Fruit fly (Drosophila melanogaster) whole organism, embryonic: ENCODE data around the gene GstT4.

Source experiments
- Bdp1 ChIP-seq: fragments of 200-800 bp; sonication (Bioruptor generic); optimal IDR thresholded peaks from 3 replicates; lab custom pipeline; 2016; ENCODE audit warnings: missing biosample characterization, missing genetic modification characterization
- CG10147 ChIP-seq: fragments of 200-800 bp; sonication (Bioruptor generic); optimal IDR thresholded peaks from 2 replicates; lab custom pipeline; 2019; ENCODE audit warnings: missing biosample characterization, mild to moderate bottlenecking, missing genetic modification characterization, moderate library complexity
- CG11247 ChIP-seq: fragments of 200-800 bp; sonication (Bioruptor generic); IDR thresholded peaks from 2 replicates; pipeline ENCODE4 v1.3.6; 2022; ENCODE audit warnings: missing biosample characterization, missing genetic modification characterization
- CG12391 ChIP-seq: fragments of 200-800 bp; sonication (Bioruptor generic); optimal IDR thresholded peaks from 3 replicates; lab custom pipeline; 2018; ENCODE audit warnings: missing biosample characterization, mild to moderate bottlenecking, missing genetic modification characterization, moderate library complexity
- CG12769 ChIP-seq: fragments of 200-800 bp; sonication (Bioruptor generic); optimal IDR thresholded peaks from 2 replicates; lab custom pipeline; 2019; ENCODE audit warnings: missing biosample characterization, mild to moderate bottlenecking, missing genetic modification characterization, moderate library complexity
- CG13424 ChIP-seq: fragments of 200-800 bp; sonication (Bioruptor generic); optimal IDR thresholded peaks from 2 replicates; lab custom pipeline; 2019; ENCODE audit warnings: missing biosample characterization, mild to moderate bottlenecking, missing genetic modification characterization, moderate library complexity
- CG14441 ChIP-seq: fragments of 200-800 bp; sonication (Bioruptor generic); IDR thresholded peaks from 2 replicates; pipeline ENCODE4 v1.3.6; 2022; ENCODE audit warnings: missing biosample characterization, missing genetic modification characterization
- CG1603 ChIP-seq: fragments of 200-800 bp; sonication (Bioruptor generic); optimal IDR thresholded peaks from 2 replicates; lab custom pipeline; 2019; ENCODE audit warnings: missing biosample characterization, mild to moderate bottlenecking, missing genetic modification characterization, moderate library complexity
- CG17829 ChIP-seq: fragments of 200-800 bp; optimal IDR thresholded peaks from 2 replicates; lab custom pipeline; 2019; ENCODE audit warnings: missing biosample characterization, mild to moderate bottlenecking, missing genetic modification characterization, moderate library complexity
- CG2199 ChIP-seq: fragments of 200-800 bp; sonication (Bioruptor generic); IDR thresholded peaks from 3 replicates; pipeline ENCODE4 v1.3.6; 2022; ENCODE audit warnings: missing biosample characterization, missing genetic modification characterization
- CG34224 ChIP-seq: fragments of 200-800 bp; sonication (Bioruptor generic); IDR thresholded peaks from 3 replicates; pipeline ENCODE4 v1.3.6; 2022; ENCODE audit warnings: missing biosample characterization, missing genetic modification characterization; ENCODE audit not compliant: partially characterized antibody
- CG3847 ChIP-seq: fragments of 200-800 bp; sonication (Bioruptor generic); IDR thresholded peaks from 2 replicates; pipeline ENCODE4 v1.3.6; 2022; ENCODE audit warnings: missing biosample characterization, missing genetic modification characterization
- CG4730 ChIP-seq: fragments of 200-800 bp; sonication (Bioruptor generic); IDR thresholded peaks from 2 replicates; pipeline ENCODE4 v1.3.6; 2022; ENCODE audit warnings: missing biosample characterization, missing genetic modification characterization
- CG5180 ChIP-seq: fragments of 200-800 bp; sonication (Bioruptor generic); optimal IDR thresholded peaks from 3 replicates; lab custom pipeline; 2017; ENCODE audit warnings: missing biosample characterization, missing genetic modification characterization, mild to moderate bottlenecking, moderate library complexity, missing genetic modification reagents
- CG6254 ChIP-seq: fragments of 200-800 bp; sonication (Bioruptor generic); optimal IDR thresholded peaks from 3 replicates; lab custom pipeline; 2017; ENCODE audit warnings: mild to moderate bottlenecking, missing biosample characterization, missing genetic modification reagents, missing genetic modification characterization
- CG7372 ChIP-seq: fragments of 200-800 bp; sonication (Bioruptor generic); IDR thresholded peaks from 2 replicates; pipeline ENCODE4 v1.3.6; 2022; ENCODE audit warnings: missing biosample characterization, missing genetic modification characterization
- CkIIα-i1 ChIP-seq: fragments of 200-800 bp; sonication (Bioruptor generic); IDR thresholded peaks from 2 replicates; pipeline ENCODE4 v1.3.6; 2022; ENCODE audit warnings: missing biosample characterization, missing genetic modification characterization
- Dip3 ChIP-seq: fragments of 200-800 bp; sonication (Bioruptor generic); optimal IDR thresholded peaks from 3 replicates; lab custom pipeline; 2016; ENCODE audit warnings: missing biosample characterization, missing genetic modification characterization
- Gsc ChIP-seq: fragments of 200-800 bp; sonication (Bioruptor generic); IDR thresholded peaks from 2 replicates; pipeline ENCODE4 v1.3.6; 2022; ENCODE audit warnings: missing biosample characterization, missing genetic modification characterization
- HLH3B ChIP-seq: fragments of 200-800 bp; sonication (Bioruptor generic); IDR thresholded peaks from 2 replicates; pipeline ENCODE4 v1.3.6; 2022; ENCODE audit warnings: missing biosample characterization, missing genetic modification characterization
- Kr ChIP-seq: fragments of 200-800 bp; sonication (Bioruptor generic); optimal IDR thresholded peaks from 2 replicates; lab custom pipeline; 2017; ENCODE audit warnings: missing biosample characterization, mild to moderate bottlenecking, missing genetic modification characterization
- Lpt ChIP-seq: fragments of >200 bp; optimal IDR thresholded peaks from 2 replicates; lab custom pipeline; 2018; ENCODE audit warnings: missing biosample characterization, missing genetic modification characterization
- NC2α ChIP-seq: fragments of 200-800 bp; sonication (Bioruptor generic); optimal IDR thresholded peaks from 2 replicates; lab custom pipeline; 2016; ENCODE audit warnings: missing biosample characterization, missing genetic modification characterization
- Nf-YA ChIP-seq: fragments of 200-800 bp; sonication (Bioruptor generic); IDR thresholded peaks from 2 replicates; pipeline ENCODE4 v1.3.6; 2022; ENCODE audit warnings: missing biosample characterization, missing genetic modification characterization
- Side ChIP-seq: fragments of 200-800 bp; sonication (Bioruptor generic); optimal IDR thresholded peaks from 2 replicates; lab custom pipeline; 2016; ENCODE audit warnings: missing biosample characterization, missing genetic modification characterization
- Sry-β ChIP-seq: fragments of 200-800 bp; sonication (Bioruptor generic); optimal IDR thresholded peaks from 2 replicates; lab custom pipeline; 2018; ENCODE audit warnings: missing biosample characterization, mild to moderate bottlenecking, missing genetic modification characterization, moderate library complexity
- Sry-δ ChIP-seq: fragments of 200-800 bp; sonication (Bioruptor generic); optimal IDR thresholded peaks from 2 replicates; lab custom pipeline; 2016; ENCODE audit warnings: missing biosample characterization, missing genetic modification characterization
- Ssrp ChIP-seq: fragments of 200-800 bp; sonication (Bioruptor generic); optimal IDR thresholded peaks from 2 replicates; lab custom pipeline; 2018; ENCODE audit warnings: missing biosample characterization, mild to moderate bottlenecking, missing genetic modification characterization, moderate library complexity
- Stat92E ChIP-seq, 3 experiments: fragments of >200 bp in 2 of 3; fragments of 200-800 bp in 1 of 3; sonication (Bioruptor generic) in 1 of 3; optimal IDR thresholded peaks; 2 replicates each; lab custom pipeline; 2017 to 2019; ENCODE audit warnings: missing biosample characterization in 3 of 3, missing genetic modification characterization in 3 of 3, mild to moderate bottlenecking in 1 of 3, moderate library complexity in 1 of 3
- Usf ChIP-seq: fragments of 200-800 bp; sonication (Bioruptor generic); optimal IDR thresholded peaks from 2 replicates; lab custom pipeline; 2017; ENCODE audit warnings: missing genotype, missing biosample characterization, missing genetic modification characterization
- Vsx1 ChIP-seq: fragments of 200-800 bp; sonication (Bioruptor generic); optimal IDR thresholded peaks from 2 replicates; lab custom pipeline; 2017; ENCODE audit warnings: missing biosample characterization, mild to moderate bottlenecking, missing genetic modification characterization, missing genetic modification reagents
- cg ChIP-seq: fragments of 200-800 bp; sonication (Bioruptor generic); optimal IDR thresholded peaks from 3 replicates; lab custom pipeline; 2019; ENCODE audit warnings: missing biosample characterization, mild to moderate bottlenecking, missing genetic modification characterization, moderate library complexity
- crol ChIP-seq: fragments of 200-800 bp; sonication (Bioruptor generic); IDR thresholded peaks from 2 replicates; pipeline ENCODE4 v1.3.6; 2022; ENCODE audit warnings: missing biosample characterization, missing genetic modification characterization
- dpn ChIP-seq, 2 experiments: fragments of 200-800 bp; sonication (Bioruptor generic); optimal IDR thresholded peaks; 3 replicates each; lab custom pipeline; 2016; ENCODE audit warnings: missing biosample characterization in 2 of 2, missing genetic modification characterization in 2 of 2
- eve ChIP-seq, 2 experiments: fragments of >200 bp; optimal IDR thresholded peaks; 2 replicates each; lab custom pipeline; 2017; ENCODE audit warnings: missing biosample characterization in 2 of 2, missing genetic modification characterization in 2 of 2
- exex ChIP-seq: fragments of 200-800 bp; sonication (Bioruptor generic); optimal IDR thresholded peaks from 4 replicates; lab custom pipeline; 2018; ENCODE audit warnings: missing biosample characterization, mild to moderate bottlenecking, missing genetic modification characterization, moderate library complexity
- gsb ChIP-seq: fragments of 200-800 bp; sonication (Bioruptor generic); IDR thresholded peaks from 2 replicates; pipeline ENCODE4 v1.3.6; 2022; ENCODE audit warnings: missing biosample characterization, missing genetic modification characterization
- ham ChIP-seq: fragments of 200-800 bp; sonication (Bioruptor generic); IDR thresholded peaks from 2 replicates; pipeline ENCODE4 v1.3.6; 2022; ENCODE audit warnings: missing biosample characterization, missing genetic modification characterization
- jumu ChIP-seq: fragments of 200-800 bp; sonication (Bioruptor generic); optimal IDR thresholded peaks from 3 replicates; lab custom pipeline; 2016; ENCODE audit warnings: missing biosample characterization, missing genetic modification characterization
- lab ChIP-seq: fragments of 200-800 bp; sonication (Bioruptor generic); optimal IDR thresholded peaks from 3 replicates; lab custom pipeline; 2017; ENCODE audit warnings: missing biosample characterization, missing genetic modification characterization, mild to moderate bottlenecking, moderate library complexity, missing genetic modification reagents
- mam ChIP-seq: fragments of 200-800 bp; sonication (Bioruptor generic); optimal IDR thresholded peaks from 3 replicates; lab custom pipeline; 2016; ENCODE audit warnings: missing biosample characterization, missing genetic modification characterization
- org-1 ChIP-seq: fragments of 200-800 bp; sonication (Bioruptor generic); optimal IDR thresholded peaks from 2 replicates; lab custom pipeline; 2017; ENCODE audit warnings: missing biosample characterization, missing genetic modification characterization
- pb ChIP-seq: fragments of 200-800 bp; sonication (Bioruptor generic); optimal IDR thresholded peaks from 3 replicates; lab custom pipeline; 2016; ENCODE audit warnings: missing biosample characterization, missing genetic modification characterization
- psq ChIP-seq: fragments of 200-800 bp; sonication (Bioruptor generic); optimal IDR thresholded peaks from 2 replicates; lab custom pipeline; 2017; ENCODE audit warnings: missing biosample characterization, missing genetic modification characterization
- schlank ChIP-seq: fragments of 200-800 bp; sonication (Bioruptor generic); optimal IDR thresholded peaks from 2 replicates; lab custom pipeline; 2018; ENCODE audit warnings: missing biosample characterization, mild to moderate bottlenecking, missing genetic modification characterization
- sd ChIP-seq: fragments of 200-800 bp; sonication (Bioruptor generic); optimal IDR thresholded peaks from 3 replicates; lab custom pipeline; 2018; ENCODE audit warnings: missing biosample characterization, mild to moderate bottlenecking, missing genetic modification characterization, moderate library complexity
- sob ChIP-seq: fragments of 200-800 bp; sonication (Bioruptor generic); IDR thresholded peaks from 2 replicates; pipeline ENCODE4 v1.3.6; 2022; ENCODE audit warnings: missing biosample characterization, missing genetic modification characterization
- stwl ChIP-seq: fragments of 200-800 bp; sonication (Bioruptor generic); optimal IDR thresholded peaks from 3 replicates; lab custom pipeline; 2018; ENCODE audit warnings: missing biosample characterization, mild to moderate bottlenecking, missing genetic modification characterization, moderate library complexity
- tap ChIP-seq: fragments of 200-800 bp; optimal IDR thresholded peaks from 3 replicates; lab custom pipeline; 2019; ENCODE audit warnings: missing biosample characterization, mild to moderate bottlenecking, missing genetic modification characterization, moderate library complexity
- tin ChIP-seq: fragments of 200-800 bp; sonication (Bioruptor generic); optimal IDR thresholded peaks from 3 replicates; lab custom pipeline; 2016; ENCODE audit warnings: missing biosample characterization, missing genetic modification characterization

Gene GstT4

dm6 chrX:13370826-13371703 is 33.5 kb upstream of the GstT4 start (continued):
- peak in 1 of 2 experiments; percentile 76 for TF ChIP-seq eve (GFP tag; optimal IDR thresholded peaks at IDR 0.05; lab: Kevin White, UChicago)
- TF ChIP-seq CG4730 (GFP tag; lab: Robert Waterston, UW), result no peak
- peak; percentile 2 for TF ChIP-seq CG12391 (tag; lab: Kevin White, UChicago)
- TF ChIP-seq CG11247, result no peak
- peak; percentile 34; the same call in 1 of the 2 replicates for TF ChIP-seq CG14441 (GFP tag; lab: Robert Waterston, UW)
- TF ChIP-seq sob, result peak; percentile 28; the same call in 1 of the 2 replicates
- no peak for TF ChIP-seq CG6254 (GFP tag; lab: Kevin White, UChicago)
- no peak for TF ChIP-seq schlank (tag; lab: Kevin White, UChicago)
- TF ChIP-seq CG34224 (GFP tag; lab: Robert Waterston, UW), result peak; percentile 51; the same call in 2 of the 3 replicates
- TF ChIP-seq Gsc, result no peak
- TF ChIP-seq tap (tag; lab: Kevin White, UChicago), result no peak
- peak; percentile 31 for TF ChIP-seq CG1603 (tag; lab: Kevin White, UChicago)
- peak; percentile 18 for TF ChIP-seq Side (GFP tag; lab: Kevin White, UChicago)
- peak; percentile 19 for TF ChIP-seq lab (GFP tag; lab: Kevin White, UChicago)
- TF ChIP-seq CG3847, result no peak
- peak; percentile 28 for TF ChIP-seq mam
- no peak for TF ChIP-seq Ssrp
- peak; percentile 7 for TF ChIP-seq sd (tag; lab: Kevin White, UChicago)
- TF ChIP-seq Sry-β (GFP tag; lab: Kevin White, UChicago), result no peak
- TF ChIP-seq jumu (GFP tag; lab: Kevin White, UChicago), result no peak
- TF ChIP-seq Nf-YA (GFP tag; lab: Robert Waterston, UW), result no peak
- no peak for TF ChIP-seq CG13424 (tag; lab: Kevin White, UChicago)

dm6 chrX:13371704-13372049 is 32.9 kb upstream of the GstT4 start:
- TF ChIP-seq CG14441 (GFP tag; lab: Robert Waterston, UW) (no peak), HLH3B (no peak), CG10147 (GFP tag; lab: Kevin White, UChicago) (no peak), Vsx1 (GFP tag; lab: Kevin White, UChicago) (no peak), cg (no peak), CG12769 (no peak), Bdp1 (no peak), Dip3 (GFP tag; lab: Kevin White, UChicago) (no peak), psq (GFP tag; lab: Kevin White, UChicago) (no peak), CG2199 (GFP tag; lab: Robert Waterston, UW) (no peak), CG7372 (no peak), crol (peak; percentile 69), dpn (GFP tag; optimal IDR thresholded peaks at IDR 0.05; lab: Kevin White, UChicago) (no peak), Lpt (GFP tag; lab: Kevin White, UChicago) (no peak), stwl (no peak), gsb (GFP tag; lab: Robert Waterston, UW) (no peak), CG17829 (tag; lab: Kevin White, UChicago) (no peak), pb (GFP tag; lab: Kevin White, UChicago) (no peak), NC2α (GFP tag; lab: Kevin White, UChicago) (no peak), CkIIα-i1 (GFP tag; lab: Robert Waterston, UW) (no peak), CG5180 (GFP tag; lab: Kevin White, UChicago) (no peak), ham (GFP tag; lab: Robert Waterston, UW) (no peak), Sry-δ (GFP tag; lab: Kevin White, UChicago) (no peak), Stat92E (GFP tag; optimal IDR thresholded peaks at IDR 0.05; lab: Kevin White, UChicago) (no peak), Usf (GFP tag; lab: Kevin White, UChicago) (no peak), Kr (GFP tag; lab: Kevin White, UChicago) (no peak), exex (tag; lab: Kevin White, UChicago) (peak; percentile 18), tin (GFP tag; lab: Kevin White, UChicago) (no peak), org-1 (no peak)
